Worm (Caenorhabditis elegans) whole organism, young adult: ENCODE results near the gene nhr-37.
"Not testable (repeated sequence)": the region's sequence is repeated elsewhere in the genome, so short reads cannot be mapped to it uniquely, and the experiment has no call there.

Experiments
- C17E4.6 ChIP-seq: fragments of 200-800 bp; sonication (Bioruptor generic); IDR thresholded peaks from 2 replicates; pipeline ENCODE4 v1.3.6; 2022; ENCODE audit warnings: missing genetic modification reagents, missing genetic modification characterization, missing compliant biosample characterization
- F10E7.11 ChIP-seq: sonication (generic microtip); optimal IDR thresholded peaks from 2 replicates; lab custom pipeline; 2017; ENCODE audit warnings: mild to moderate bottlenecking, missing genetic modification characterization, moderate library complexity, missing compliant biosample characterization
- F33H1.4 ChIP-seq: fragments of 200-800 bp; sonication (Bioruptor generic); IDR thresholded peaks from 2 replicates; pipeline ENCODE4 v1.3.6; 2022; ENCODE audit warnings: missing genetic modification reagents, missing genetic modification characterization, missing compliant biosample characterization
- F55B11.4 ChIP-seq: sonication (generic microtip); optimal IDR thresholded peaks from 2 replicates; lab custom pipeline; 2016; ENCODE audit warnings: missing compliant biosample characterization, missing genetic modification characterization, borderline replicate concordance; ENCODE audit not compliant: insufficient read depth
- F57A8.1 ChIP-seq: fragments of 200-800 bp; sonication (Bioruptor generic); optimal IDR thresholded peaks from 2 replicates; lab custom pipeline; 2018; ENCODE audit warnings: mild to moderate bottlenecking, missing genetic modification characterization, moderate library complexity, missing compliant biosample characterization
- T07F8.4 ChIP-seq: sonication (generic microtip); optimal IDR thresholded peaks from 2 replicates; lab custom pipeline; 2016; ENCODE audit warnings: mild to moderate bottlenecking, missing genetic modification characterization, moderate library complexity, missing compliant biosample characterization
- T26A5.8 ChIP-seq: sonication (generic microtip); optimal IDR thresholded peaks from 2 replicates; lab custom pipeline; 2016; ENCODE audit warnings: missing genetic modification characterization, missing compliant biosample characterization
- Y56A3A.18 ChIP-seq: fragments of 200-800 bp; sonication (Bioruptor generic); IDR thresholded peaks from 2 replicates; pipeline ENCODE4 v1.3.6; 2022; ENCODE audit warnings: missing genetic modification reagents, missing genetic modification characterization, missing compliant biosample characterization
- ZK185.1 ChIP-seq: sonication (generic microtip); optimal IDR thresholded peaks from 2 replicates; lab custom pipeline; 2016; ENCODE audit warnings: mild to moderate bottlenecking, missing genetic modification characterization, missing compliant biosample characterization; ENCODE audit not compliant: poor library complexity, severe bottlenecking
- aptf-2 ChIP-seq: fragments of 200-800 bp; sonication (Bioruptor generic); conservative IDR thresholded peaks from 2 replicates; pipeline ENCODE4 v1.3.6; 2022; ENCODE audit warnings: missing genetic modification reagents, missing genetic modification characterization, missing compliant biosample characterization
- ccch-3 ChIP-seq: fragments of 200-800 bp; sonication (Bioruptor generic); optimal IDR thresholded peaks from 2 replicates; lab custom pipeline; 2018; ENCODE audit warnings: mild to moderate bottlenecking, missing genetic modification characterization, missing compliant biosample characterization
- cebp-1 ChIP-seq, 2 experiments: fragments of 200-800 bp in 1 of 2; sonication (Bioruptor generic) in 1 of 2; sonication (generic microtip) in 1 of 2; IDR thresholded peaks in 1 of 2; optimal IDR thresholded peaks in 1 of 2; 2 replicates each; pipeline versions ENCODE4 v1.3.6 to Lab custom; 2017 to 2022; ENCODE audit warnings: missing compliant biosample characterization in 2 of 2, missing genetic modification characterization in 2 of 2, mild to moderate bottlenecking in 1 of 2, missing genetic modification reagents in 1 of 2, moderate library complexity in 1 of 2
- ceh-40 ChIP-seq: fragments of 200-800 bp; sonication (Bioruptor generic); IDR thresholded peaks from 2 replicates; pipeline ENCODE4 v1.3.6; 2022; ENCODE audit warnings: missing genetic modification characterization, missing compliant biosample characterization
- ceh-91 ChIP-seq: fragments of 200-800 bp; sonication (Bioruptor generic); IDR thresholded peaks from 2 replicates; pipeline ENCODE4 v1.3.6; 2022; ENCODE audit warnings: missing genetic modification reagents, missing genetic modification characterization, missing compliant biosample characterization
- chd-7 ChIP-seq: sonication (generic microtip); optimal IDR thresholded peaks from 2 replicates; lab custom pipeline; 2016; ENCODE audit warnings: mild to moderate bottlenecking, missing genetic modification characterization, moderate library complexity, missing compliant biosample characterization
- dox-1 ChIP-seq: fragments of 200-800 bp; sonication (Bioruptor generic); IDR thresholded peaks from 2 replicates; pipeline ENCODE4 v1.3.6; 2022; ENCODE audit warnings: missing genetic modification reagents, missing genetic modification characterization, missing compliant biosample characterization
- dpff-1 ChIP-seq: sonication (generic microtip); optimal IDR thresholded peaks from 2 replicates; lab custom pipeline; 2017; ENCODE audit warnings: mild to moderate bottlenecking, missing genetic modification characterization, missing compliant biosample characterization
- egl-44 ChIP-seq: fragments of 200-800 bp; sonication (Bioruptor generic); IDR thresholded peaks from 2 replicates; pipeline ENCODE4 v1.3.6; 2022; ENCODE audit warnings: missing genetic modification reagents, missing genetic modification characterization, missing compliant biosample characterization
- egrh-3 ChIP-seq: fragments of 200-800 bp; sonication (Bioruptor generic); IDR thresholded peaks from 2 replicates; pipeline ENCODE4 v1.3.6; 2022; ENCODE audit warnings: missing genetic modification reagents, missing genetic modification characterization, missing compliant biosample characterization
- hmg-20 ChIP-seq: fragments of 200-800 bp; sonication (Bioruptor generic); IDR thresholded peaks from 2 replicates; pipeline ENCODE4 v1.3.6; 2022; ENCODE audit warnings: missing genetic modification reagents, missing genetic modification characterization, missing compliant biosample characterization
- lag-1 ChIP-seq: fragments of 200-800 bp; sonication (Bioruptor generic); IDR thresholded peaks from 2 replicates; pipeline ENCODE4 v1.3.6; 2022; ENCODE audit warnings: missing genetic modification reagents, missing genetic modification characterization, missing compliant biosample characterization
- let-526 ChIP-seq: fragments of 200-800 bp; sonication (Bioruptor generic); IDR thresholded peaks from 2 replicates; pipeline ENCODE4 v1.3.6; 2022; ENCODE audit warnings: missing genetic modification reagents, missing genetic modification characterization, missing compliant biosample characterization
- lin-40 ChIP-seq: sonication (generic microtip); optimal IDR thresholded peaks from 2 replicates; lab custom pipeline; 2016; ENCODE audit warnings: missing genetic modification characterization, mild to moderate bottlenecking, missing compliant biosample characterization, missing genotype, missing genetic modification reagents
- lin-54 ChIP-seq: fragments of 200-800 bp; sonication (Bioruptor generic); optimal IDR thresholded peaks from 2 replicates; lab custom pipeline; 2018; ENCODE audit warnings: mild to moderate bottlenecking, missing genetic modification characterization, missing compliant biosample characterization
- madf-3 ChIP-seq: fragments of 200-800 bp; sonication (Bioruptor generic); IDR thresholded peaks from 2 replicates; pipeline ENCODE4 v1.3.6; 2022; ENCODE audit warnings: missing genetic modification reagents, missing genetic modification characterization, missing compliant biosample characterization
- nhr-80 ChIP-seq: sonication (generic microtip); optimal IDR thresholded peaks from 2 replicates; lab custom pipeline; 2016; ENCODE audit warnings: missing genetic modification characterization, missing compliant biosample characterization
- pbrm-1 ChIP-seq: fragments of 200-800 bp; sonication (Bioruptor generic); IDR thresholded peaks from 2 replicates; pipeline ENCODE4 v1.3.6; 2022; ENCODE audit warnings: missing genetic modification reagents, missing genetic modification characterization, missing compliant biosample characterization
- pha-4 ChIP-seq: fragments of 150-350 bp; sonication (generic microtip); optimal IDR thresholded peaks from 2 replicates; lab custom pipeline; 2014; ENCODE audit warnings: missing biosample characterization, missing genetic modification reagents, missing genetic modification characterization
- sdz-38 ChIP-seq: sonication (generic microtip); optimal IDR thresholded peaks from 2 replicates; lab custom pipeline; 2016; ENCODE audit warnings: missing genotype, missing genetic modification characterization, missing compliant biosample characterization
- snpc-1.1 ChIP-seq: sonication (generic microtip); optimal IDR thresholded peaks from 2 replicates; lab custom pipeline; 2017; ENCODE audit warnings: missing genetic modification characterization, mild to moderate bottlenecking, missing compliant biosample characterization, antibody characterized with exemption, moderate library complexity, missing genotype, missing genetic modification reagents; ENCODE audit not compliant: insufficient read depth
- snpc-1.3 ChIP-seq: sonication (generic microtip); optimal IDR thresholded peaks from 2 replicates; lab custom pipeline; 2017; ENCODE audit warnings: missing genetic modification characterization, mild to moderate bottlenecking, missing compliant biosample characterization, antibody characterized with exemption, moderate library complexity, missing genotype, missing genetic modification reagents; ENCODE audit not compliant: insufficient read depth
- somi-1 ChIP-seq: fragments of 200-800 bp; sonication (Bioruptor generic); optimal IDR thresholded peaks from 2 replicates; lab custom pipeline; 2018; ENCODE audit warnings: mild to moderate bottlenecking, missing genetic modification characterization, missing compliant biosample characterization
- sptf-2 ChIP-seq: fragments of 200-800 bp; sonication (Bioruptor generic); optimal IDR thresholded peaks from 2 replicates; lab custom pipeline; 2018; ENCODE audit warnings: mild to moderate bottlenecking, missing genetic modification characterization, missing compliant biosample characterization
- tbp1 ChIP-seq: fragments of 200-800 bp; sonication (Bioruptor generic); optimal IDR thresholded peaks from 2 replicates; lab custom pipeline; 2018; ENCODE audit warnings: mild to moderate bottlenecking, missing genetic modification characterization, missing compliant biosample characterization
- tlf-1 ChIP-seq: fragments of 200-800 bp; sonication (Bioruptor generic); optimal IDR thresholded peaks from 2 replicates; lab custom pipeline; 2018; ENCODE audit warnings: mild to moderate bottlenecking, missing genetic modification characterization, missing compliant biosample characterization
- xnd-1 ChIP-seq: sonication (generic microtip); optimal IDR thresholded peaks from 2 replicates; lab custom pipeline; 2016; ENCODE audit warnings: missing genotype, missing genetic modification reagents, missing genetic modification characterization, missing compliant biosample characterization
- zim-3 ChIP-seq: sonication (generic microtip); optimal IDR thresholded peaks from 2 replicates; lab custom pipeline; 2017; ENCODE audit warnings: mild to moderate bottlenecking, missing genetic modification characterization, moderate library complexity, missing compliant biosample characterization
- ztf-18 ChIP-seq: sonication (generic microtip); optimal IDR thresholded peaks from 2 replicates; lab custom pipeline; 2016; ENCODE audit warnings: missing genotype, mild to moderate bottlenecking, missing genetic modification characterization, missing compliant biosample characterization

nhr-37 gene

DNA sequence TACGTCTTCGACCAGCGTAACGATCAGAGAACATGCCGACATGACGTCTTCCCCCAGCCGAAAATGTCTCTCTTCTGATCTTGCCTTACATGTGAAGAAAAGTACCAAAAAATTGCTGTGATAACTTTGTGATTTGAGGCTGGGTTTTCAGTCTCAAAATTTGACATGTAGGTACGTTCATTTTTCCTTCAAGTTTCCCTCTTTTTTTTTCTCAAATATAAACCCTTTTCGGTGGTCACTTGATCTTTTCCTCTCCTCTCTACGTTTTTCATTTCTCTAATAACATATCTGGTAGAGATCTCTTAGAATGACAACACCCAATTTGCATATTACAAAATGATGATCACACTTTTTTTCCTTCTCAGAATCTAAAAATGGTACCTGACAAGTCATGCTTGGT, at the start of gene nhr-37:
TSS of gene nhr-37 (plus strand) at position 301 of the 400 bp plus-strand sequence.
- no peak for TF ChIP-seq egrh-3 (GFP tag; lab: Robert Waterston, UW)
- TF ChIP-seq F33H1.4 (GFP tag; lab: Robert Waterston, UW), result no peak
- no peak for TF ChIP-seq aptf-2 (GFP tag; lab: Robert Waterston, UW)

DNA sequence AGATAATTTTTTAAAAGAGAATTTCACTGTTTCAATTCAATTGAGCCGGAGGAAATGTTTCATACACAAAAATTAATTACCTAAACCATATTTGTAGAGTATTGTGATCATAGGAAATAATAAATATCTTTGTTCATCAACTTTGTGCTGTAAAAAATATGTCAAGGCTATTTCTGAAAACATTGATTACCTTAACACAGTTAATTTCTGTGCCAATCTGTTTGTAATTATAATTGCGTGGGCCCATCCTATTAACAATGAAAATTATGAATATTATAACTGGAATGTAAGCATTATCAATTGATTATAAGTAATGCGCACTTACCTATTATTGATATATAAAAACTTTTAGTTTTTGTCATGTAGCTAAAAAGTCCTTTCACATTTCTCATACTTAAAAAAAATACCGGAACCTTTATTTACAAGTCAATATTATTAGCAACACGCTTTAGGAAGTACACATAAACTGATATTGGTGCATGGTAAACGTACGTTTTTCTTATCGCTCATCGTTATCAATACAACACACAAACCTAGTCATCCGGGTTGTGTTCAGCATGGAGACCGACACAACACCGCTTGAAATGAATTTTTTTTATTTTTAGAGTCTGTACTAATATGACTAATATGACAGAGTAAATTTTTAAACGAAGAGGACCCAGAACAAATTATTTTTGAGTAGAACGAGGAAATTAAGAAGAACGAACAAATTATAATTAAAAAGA, 46.4 kb upstream of the nhr-37 start, which contains the start of gene fut-2:
TSS of gene fut-2 (minus strand) at position 485 of the 725 bp plus-strand sequence.
- TF ChIP-seq nhr-80 (peak; percentile 84), ztf-18 (tag; lab: Kevin White, UChicago) (no peak), dox-1 (GFP tag; lab: Robert Waterston, UW) (no peak), F55B11.4 (tag; lab: Kevin White, UChicago) (no peak), T26A5.8 (no peak)

DNA sequence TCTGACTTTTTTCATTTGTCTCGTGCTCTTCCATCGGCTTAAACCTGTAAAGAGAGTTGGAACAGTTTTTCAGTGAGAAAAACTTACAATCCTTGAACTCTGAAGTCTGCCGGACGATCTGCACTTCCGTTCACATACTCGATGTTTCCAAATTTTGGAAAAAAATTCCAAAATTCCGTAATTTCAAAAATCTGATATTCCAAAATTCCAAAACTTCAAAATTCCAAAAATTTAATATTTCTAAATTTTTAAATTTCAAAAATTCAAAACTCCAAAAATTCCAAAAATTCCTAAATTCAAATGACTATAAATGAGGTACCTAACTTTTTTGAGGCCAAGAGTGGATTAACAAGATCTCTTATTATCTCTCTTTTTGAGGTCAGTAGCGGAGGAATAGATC, 45.4 kb upstream of the nhr-37 start, which contains the start of gene EGAP9.4:
TSS of gene EGAP9.4 (plus strand) at position 301 of the 400 bp plus-strand sequence.
- TF ChIP-seq hmg-20 (no peak), ZK185.1 (tag; lab: Kevin White, UChicago) (no peak), ceh-91 (GFP tag; lab: Robert Waterston, UW) (no peak), sdz-38 (tag; lab: Kevin White, UChicago) (no peak), tbp1 (GFP tag; lab: Kevin White, UChicago) (no peak), lin-40 (tag; lab: Kevin White, UChicago) (no peak), madf-3 (GFP tag; lab: Robert Waterston, UW) (no peak), nhr-80 (no peak), let-526 (GFP tag; lab: Robert Waterston, UW) (no peak), somi-1 (GFP tag; lab: Kevin White, UChicago) (no peak), tlf-1 (no peak), pha-4 (no peak), lin-54 (GFP tag; lab: Kevin White, UChicago) (no peak), C17E4.6 (GFP tag; lab: Robert Waterston, UW) (no peak), ccch-3 (no peak), lag-1 (no peak)

DNA sequence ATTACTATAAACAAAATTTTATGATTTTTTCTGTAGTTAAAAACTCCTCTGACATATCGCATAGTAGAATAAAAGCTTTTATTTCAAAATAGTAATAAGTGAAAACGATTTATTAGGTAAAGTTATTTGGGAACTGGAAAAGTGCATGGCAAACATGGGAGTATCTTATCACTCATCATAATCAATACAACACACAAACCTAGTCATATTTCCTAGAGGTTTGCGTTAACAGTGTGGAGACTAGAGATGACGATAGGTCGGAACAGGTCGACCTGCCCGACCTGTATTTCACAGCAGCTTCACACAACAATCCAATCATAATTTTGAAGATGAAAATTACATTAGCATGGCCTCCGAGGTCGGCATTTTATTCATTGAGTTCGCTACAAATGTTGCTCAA, 42.0 kb upstream of the nhr-37 start, which contains the start of gene EGAP9.3:
TSS of gene EGAP9.3 (minus strand) at position 131 of the 400 bp plus-strand sequence.
- TF ChIP-seq nhr-80 (peak; percentile 59), dpff-1 (tag; lab: Kevin White, UChicago) (no peak)
- TF ChIP-seq, all 124 proteins: peak for 1

DNA sequence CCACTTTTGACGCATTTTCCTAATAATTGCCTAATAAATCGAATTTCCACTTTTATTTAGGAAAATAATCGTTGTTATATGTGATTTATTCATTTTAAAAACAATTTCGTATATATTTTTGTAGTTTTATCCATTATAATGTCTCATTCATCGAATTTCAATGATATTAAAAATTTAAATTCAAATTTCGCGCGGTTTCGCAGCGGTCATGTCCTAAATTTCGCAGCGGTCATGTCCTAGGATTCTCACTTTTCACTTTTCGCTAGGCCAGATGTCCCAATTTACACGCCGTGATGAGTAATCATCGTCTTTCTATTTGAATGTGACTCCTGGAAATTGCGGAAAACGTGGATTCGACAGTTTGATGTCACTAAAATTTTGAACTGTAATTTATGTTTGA, 40.2 kb upstream of the nhr-37 start, which contains the start of gene ZK1055.4:
TSS of gene ZK1055.4 (plus strand) at position 301 of the 400 bp plus-strand sequence.
- TF ChIP-seq dpff-1 (tag; lab: Kevin White, UChicago); Y56A3A.18 (GFP tag; lab: Robert Waterston, UW); F10E7.11: not testable (repeated sequence)

DNA sequence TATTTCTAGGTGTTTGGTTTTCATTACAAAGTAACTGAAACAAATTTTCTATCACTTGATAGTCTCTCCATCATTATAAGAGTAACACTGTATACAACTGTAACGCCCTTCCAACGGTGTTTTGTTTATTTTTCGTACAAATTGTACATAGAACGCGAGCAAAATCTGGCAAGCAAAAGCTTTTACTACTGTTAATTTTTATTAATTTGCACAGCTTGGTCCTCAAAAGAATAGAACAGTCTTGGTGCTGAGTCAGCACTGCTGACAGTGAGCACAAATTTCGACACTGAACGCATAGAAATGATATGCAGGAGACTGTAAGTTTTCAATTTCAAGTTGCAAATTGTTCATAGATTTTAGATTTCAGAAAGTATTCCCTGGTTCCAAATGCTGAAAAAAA, 31.7 kb upstream of the nhr-37 start, which contains the start of gene ZK1055.2:
TSS of gene ZK1055.2 (plus strand) at position 301 of the 400 bp plus-strand sequence.
- TF ChIP-seq T07F8.4 (tag; lab: Kevin White, UChicago), result no peak
- no peak for TF ChIP-seq zim-3 (tag; lab: Kevin White, UChicago)
- no peak for TF ChIP-seq dpff-1 (tag; lab: Kevin White, UChicago)
- no peak for TF ChIP-seq ceh-40 (GFP tag; lab: Robert Waterston, UW)
- TF ChIP-seq cebp-1 (GFP tag; IDR thresholded peaks at IDR 0.05; lab: Robert Waterston, UW), result no peak
- no peak for TF ChIP-seq cebp-1 (tag; optimal IDR thresholded peaks at IDR 0.05; lab: Kevin White, UChicago)
- TF ChIP-seq sptf-2, result no peak
- no peak for TF ChIP-seq snpc-1.1 (tag; lab: Kevin White, UChicago)
- no peak for TF ChIP-seq F57A8.1
- no peak for TF ChIP-seq chd-7
- no peak for TF ChIP-seq egl-44 (GFP tag; lab: Robert Waterston, UW)
- no peak for TF ChIP-seq pbrm-1 (GFP tag; lab: Robert Waterston, UW)
- TF ChIP-seq xnd-1 (tag; lab: Kevin White, UChicago), result no peak
- no peak for TF ChIP-seq snpc-1.3 (tag; lab: Kevin White, UChicago)
